Worm (Caenorhabditis elegans) whole organism, late embryonic: ENCODE results near the gene srd-44.

ENCODE experiments used
- K09A11.1 ChIP-seq: sonication (generic microtip); optimal IDR thresholded peaks from 2 replicates; lab custom pipeline; 2017; ENCODE audit warnings: antibody characterized with exemption, mild to moderate bottlenecking, missing genetic modification characterization, missing compliant biosample characterization; ENCODE audit not compliant: insufficient read depth
- T23F11.4 ChIP-seq: fragments of 200-800 bp; sonication (Bioruptor generic); optimal IDR thresholded peaks from 2 replicates; lab custom pipeline; 2018; ENCODE audit warnings: mild to moderate bottlenecking, missing genetic modification characterization, missing compliant biosample characterization
- ahr-1 ChIP-seq: sonication (generic microtip); optimal IDR thresholded peaks from 2 replicates; lab custom pipeline; 2016; ENCODE audit warnings: missing genetic modification characterization, missing compliant biosample characterization
- ceh-19 ChIP-seq: fragments of 200-800 bp; sonication (Bioruptor generic); optimal IDR thresholded peaks from 2 replicates; lab custom pipeline; 2018; ENCODE audit warnings: mild to moderate bottlenecking, missing genetic modification characterization, missing compliant biosample characterization
- ceh-22 ChIP-seq: sonication (generic microtip); optimal IDR thresholded peaks from 2 replicates; lab custom pipeline; 2017; ENCODE audit warnings: missing biosample characterization, missing genetic modification characterization
- ceh-24 ChIP-seq: sonication (generic microtip); optimal IDR thresholded peaks from 2 replicates; lab custom pipeline; 2016; ENCODE audit warnings: mild to moderate bottlenecking, missing genetic modification characterization, missing compliant biosample characterization
- ceh-30 ChIP-seq: fragments of 150-350 bp; optimal IDR thresholded peaks from 2 replicates; lab custom pipeline; 2014; ENCODE audit warnings: missing biosample characterization, missing genetic modification characterization
- ceh-48 ChIP-seq: sonication (generic microtip); optimal IDR thresholded peaks from 2 replicates; lab custom pipeline; 2016; ENCODE audit warnings: missing genetic modification characterization, inconsistent platforms, missing compliant biosample characterization
- che-1 ChIP-seq: sonication (generic microtip); optimal IDR thresholded peaks from 2 replicates; lab custom pipeline; 2016; ENCODE audit warnings: mild to moderate bottlenecking, missing genetic modification characterization, missing compliant biosample characterization
- elt-2 ChIP-seq: sonication (generic microtip); optimal IDR thresholded peaks from 2 replicates; lab custom pipeline; 2016; ENCODE audit warnings: missing genetic modification reagents, missing genetic modification characterization, missing compliant biosample characterization
- elt-4 ChIP-seq: sonication (generic microtip); optimal IDR thresholded peaks from 2 replicates; lab custom pipeline; 2016; ENCODE audit warnings: missing genetic modification characterization, missing compliant biosample characterization
- ets-4 ChIP-seq: sonication (generic microtip); optimal IDR thresholded peaks from 2 replicates; lab custom pipeline; 2016; ENCODE audit warnings: missing genetic modification characterization, missing compliant biosample characterization
- fax-1 ChIP-seq: sonication (generic microtip); optimal IDR thresholded peaks from 2 replicates; lab custom pipeline; 2016; ENCODE audit warnings: missing genotype, missing genetic modification characterization, missing compliant biosample characterization
- fkh-6 ChIP-seq: sonication (generic microtip); optimal IDR thresholded peaks from 2 replicates; lab custom pipeline; 2016; ENCODE audit warnings: missing genetic modification characterization, missing compliant biosample characterization
- hlh-30 ChIP-seq: sonication (generic microtip); optimal IDR thresholded peaks from 2 replicates; lab custom pipeline; 2017; ENCODE audit warnings: antibody characterized with exemption, missing genetic modification characterization, missing compliant biosample characterization; ENCODE audit not compliant: insufficient read depth
- hlh-6 ChIP-seq: sonication (generic microtip); optimal IDR thresholded peaks from 2 replicates; lab custom pipeline; 2016; ENCODE audit warnings: missing genotype, missing genetic modification characterization, missing compliant biosample characterization
- hlh-8 ChIP-seq: sonication (generic microtip); optimal IDR thresholded peaks from 2 replicates; lab custom pipeline; 2016; ENCODE audit warnings: missing genotype, missing genetic modification characterization, missing compliant biosample characterization
- lim-6 ChIP-seq: sonication (generic microtip); optimal IDR thresholded peaks from 2 replicates; lab custom pipeline; 2016; ENCODE audit warnings: missing genetic modification characterization, missing compliant biosample characterization
- nhr-232 ChIP-seq: sonication (generic microtip); optimal IDR thresholded peaks from 2 replicates; lab custom pipeline; 2016; ENCODE audit warnings: missing genetic modification characterization, missing compliant biosample characterization
- odd-2 ChIP-seq: sonication (generic microtip); optimal IDR thresholded peaks from 2 replicates; lab custom pipeline; 2017; ENCODE audit warnings: antibody characterized with exemption, mild to moderate bottlenecking, missing genetic modification characterization, missing compliant biosample characterization
- pag-3 ChIP-seq: sonication (generic microtip); optimal IDR thresholded peaks from 2 replicates; lab custom pipeline; 2016; ENCODE audit warnings: missing compliant biosample characterization, missing genetic modification characterization, borderline replicate concordance
- pax-1 ChIP-seq: fragments of 150-350 bp; optimal IDR thresholded peaks from 2 replicates; lab custom pipeline; 2014; ENCODE audit warnings: missing biosample characterization, missing genetic modification characterization
- pha-4 ChIP-seq: fragments of 150-350 bp; optimal IDR thresholded peaks from 2 replicates; lab custom pipeline; 2018; ENCODE audit warnings: missing biosample characterization, missing genetic modification reagents, missing genetic modification characterization
- pqm-1 ChIP-seq: sonication (generic microtip); optimal IDR thresholded peaks from 2 replicates; lab custom pipeline; 2016; ENCODE audit warnings: missing genetic modification characterization, missing compliant biosample characterization
- sdc-2 ChIP-seq: sonication (generic microtip); optimal IDR thresholded peaks from 2 replicates; lab custom pipeline; 2016; ENCODE audit warnings: missing genotype, missing genetic modification characterization, missing compliant biosample characterization
- sox-4 ChIP-seq: sonication (generic microtip); optimal IDR thresholded peaks from 2 replicates; lab custom pipeline; 2017; ENCODE audit warnings: mild to moderate bottlenecking, missing genetic modification characterization, inconsistent platforms, missing compliant biosample characterization
- syd-9 ChIP-seq: sonication (generic microtip); optimal IDR thresholded peaks from 2 replicates; lab custom pipeline; 2016; ENCODE audit warnings: mild to moderate bottlenecking, missing genetic modification characterization, moderate library complexity, missing compliant biosample characterization
- ttx-3 ChIP-seq: sonication (generic microtip); optimal IDR thresholded peaks from 2 replicates; lab custom pipeline; 2016; ENCODE audit warnings: missing genetic modification reagents, missing genetic modification characterization, missing compliant biosample characterization
- unc-3 ChIP-seq, 2 experiments: fragments of 200-800 bp in 1 of 2; sonication (Bioruptor generic) in 1 of 2; sonication (generic microtip) in 1 of 2; conservative IDR thresholded peaks in 1 of 2; optimal IDR thresholded peaks in 1 of 2; 2 replicates each; pipeline versions ENCODE4 v1.3.6 to Lab custom; 2016 to 2022; ENCODE audit warnings: missing compliant biosample characterization in 2 of 2, missing genetic modification characterization in 2 of 2, missing genetic modification reagents in 1 of 2
- unc-42 ChIP-seq: sonication (generic microtip); optimal IDR thresholded peaks from 2 replicates; lab custom pipeline; 2016; ENCODE audit warnings: missing genotype, missing genetic modification characterization, missing compliant biosample characterization
- unc-55 ChIP-seq: sonication (generic microtip); optimal IDR thresholded peaks from 2 replicates; lab custom pipeline; 2017; ENCODE audit warnings: missing biosample characterization, missing genetic modification reagents, missing genetic modification characterization
- zip-5 ChIP-seq: sonication (generic microtip); optimal IDR thresholded peaks from 2 replicates; lab custom pipeline; 2016; ENCODE audit warnings: missing genetic modification characterization, missing compliant biosample characterization

srd-44 gene

ce11 chrX:12337846-12338490, at the start of gene srd-44:
TSS of gene srd-44 (plus strand) at chrX:12338440.
- TF ChIP-seq sdc-2 (tag; lab: Kevin White, UChicago) (peak; percentile 9), che-1 (tag; lab: Kevin White, UChicago) (peak; percentile 42), ttx-3 (tag; lab: Kevin White, UChicago) (peak; percentile 23), pax-1 (tag; lab: Kevin White, UChicago) (no peak), elt-2 (tag; lab: Kevin White, UChicago) (peak; percentile 27)

DNA sequence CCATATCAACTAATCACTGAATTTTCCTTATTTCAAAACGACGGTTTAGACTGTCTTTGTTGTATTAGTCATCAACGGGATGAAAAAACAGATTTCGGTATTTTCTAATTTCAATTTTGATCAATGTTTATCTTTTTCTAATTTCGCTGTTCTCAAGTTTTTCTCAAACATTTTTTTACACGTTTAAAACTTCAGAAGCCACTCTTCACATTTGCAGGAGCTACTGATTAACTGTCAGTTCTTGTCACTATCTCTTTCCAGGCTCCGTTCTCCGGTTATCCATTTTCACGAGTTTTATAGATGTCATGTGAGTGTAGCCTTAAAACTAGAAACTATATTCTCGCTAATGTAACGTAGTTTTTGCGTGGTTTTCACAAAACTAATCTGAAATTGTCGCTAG, 47.7 kb upstream of the srd-44 start, which contains the start of gene C04B4.4:
Gene C04B4.4 (plus strand): TSS at position 301 of the 400 bp plus-strand sequence.
- TF ChIP-seq unc-42 = no peak
- no peak for TF ChIP-seq T23F11.4
- no peak for TF ChIP-seq ceh-48 (tag; lab: Kevin White, UChicago)
- no peak for TF ChIP-seq unc-3 (GFP tag; conservative IDR thresholded peaks at IDR 0.05; lab: Robert Waterston, UW)
- TF ChIP-seq unc-3 (tag; optimal IDR thresholded peaks at IDR 0.05; lab: Kevin White, UChicago) = no peak

- TF ChIP-seq ceh-30 (tag; lab: Kevin White, UChicago) (no peak), ceh-48 (tag; lab: Kevin White, UChicago) (no peak)
These were observed 44.0 kb upstream of the srd-44 start, which contains the start of gene W06D11.1 for ce11 chrX:12294263-12294662. TSS of gene W06D11.1 (plus strand) at chrX:12294563.

ce11 chrX:12296392-12296791, 41.8 kb upstream of the srd-44 start, which contains the start of gene W06D11.2:
TSS of gene W06D11.2 (minus strand) at chrX:12296730.
- no peak for TF ChIP-seq ceh-22 (tag; lab: Kevin White, UChicago)
- no peak for TF ChIP-seq hlh-6 (tag; lab: Kevin White, UChicago)
- TF ChIP-seq pha-4 (tag; lab: Kevin White, UChicago) = no peak
- TF ChIP-seq unc-55 = no peak
- TF ChIP-seq K09A11.1 = no peak
- no peak for TF ChIP-seq pag-3 (tag; lab: Kevin White, UChicago)
- TF ChIP-seq hlh-30 (tag; lab: Kevin White, UChicago) = no peak
- TF ChIP-seq ceh-48 (tag; lab: Kevin White, UChicago) = no peak
- TF ChIP-seq pqm-1 (tag; lab: Kevin White, UChicago) = no peak
- no peak for TF ChIP-seq fkh-6
- no peak for TF ChIP-seq odd-2 (tag; lab: Kevin White, UChicago)
- no peak for TF ChIP-seq sox-4 (tag; lab: Kevin White, UChicago)
- TF ChIP-seq zip-5 (tag; lab: Kevin White, UChicago) = no peak
- TF ChIP-seq ahr-1 (tag; lab: Kevin White, UChicago) = no peak
- TF ChIP-seq nhr-232 (tag; lab: Kevin White, UChicago) = no peak
- TF ChIP-seq syd-9 = no peak
- TF ChIP-seq elt-4 = no peak
- no peak for TF ChIP-seq che-1 (tag; lab: Kevin White, UChicago)
- no peak for TF ChIP-seq ets-4 (tag; lab: Kevin White, UChicago)

- TF ChIP-seq elt-4 (no peak), hlh-8 (tag; lab: Kevin White, UChicago) (no peak), odd-2 (tag; lab: Kevin White, UChicago) (no peak), hlh-6 (tag; lab: Kevin White, UChicago) (no peak)
These were observed 39.9 kb upstream of the srd-44 start, which contains the start of gene W06D11.3 for ce11 chrX:12298324-12298723. TSS of gene W06D11.3 (plus strand) at chrX:12298683.

ce11 chrX:12299834-12300233, 38.4 kb upstream of the srd-44 start, which contains the start of gene W06D11.5:
TSS of gene W06D11.5 (plus strand) at chrX:12300134.
- no peak for TF ChIP-seq K09A11.1
- TF ChIP-seq ceh-19 (GFP tag; lab: Kevin White, UChicago) = no peak
- TF ChIP-seq lim-6 = no peak
- no peak for TF ChIP-seq ceh-24 (tag; lab: Kevin White, UChicago)
- no peak for TF ChIP-seq fax-1 (tag; lab: Kevin White, UChicago)
